Worm (Caenorhabditis elegans) whole organism, L3 larva: ENCODE measurements around the gene nduc-2.

Source experiments
- ama-1 ChIP-seq: fragments of 150-350 bp; optimal IDR thresholded peaks from 2 replicates; lab custom pipeline; 2018
- elt-2 ChIP-seq: sonication (generic microtip); optimal IDR thresholded peaks from 2 replicates; lab custom pipeline; 2016; ENCODE audit warnings: missing genetic modification reagents, mild to moderate bottlenecking, missing genetic modification characterization, missing compliant biosample characterization
- pha-4 ChIP-seq: fragments of 150-350 bp; optimal IDR thresholded peaks from 2 replicates; lab custom pipeline; 2014; ENCODE audit warnings: missing biosample characterization, missing genetic modification reagents, missing genetic modification characterization
- ztf-4 ChIP-seq: fragments of 150-350 bp; optimal IDR thresholded peaks from 2 replicates; lab custom pipeline; 2014; ENCODE audit warnings: missing biosample characterization, missing genetic modification characterization

- TF ChIP-seq pha-4 (tag; lab: Kevin White, UChicago), result no peak
- TF ChIP-seq ztf-4 (tag; lab: Kevin White, UChicago), result no peak
- no peak for TF ChIP-seq elt-2
- TF ChIP-seq ama-1 (lab: Kevin White, UChicago), result no peak
These were observed 6.4 kb upstream of the nduc-2 start for ce11 chrIII:2780283-2780682.
